Fruit fly (Drosophila melanogaster): ENCODE data around the gene Ge-1.
A peak's percentile ranks its signal among the peaks of the same experiment; 100 is the strongest.

The Ge-1 gene

dm6 chr2L:11085129-11085528 lies 15.6 kb downstream of the Ge-1 start, which contains the start of gene AstCC:
Gene AstCC, minus strand, starts transcription at chr2L:11085229.
- TF ChIP-seq Hr38 (GFP tag; optimal IDR thresholded peaks at IDR 0.05): no peak
- TF ChIP-seq dac (GFP tag; optimal IDR thresholded peaks at IDR 0.05): no peak
- TF ChIP-seq topi (GFP tag; optimal IDR thresholded peaks at IDR 0.05): no peak
- no peak for TF ChIP-seq CG15336 (GFP tag; IDR thresholded peaks at IDR 0.05)
- no peak for TF ChIP-seq fkh (GFP tag; optimal IDR thresholded peaks at IDR 0.05)
- no peak for TF ChIP-seq acj6 (GFP tag; optimal IDR thresholded peaks at IDR 0.05)
- TF ChIP-seq Hr4 (GFP tag; optimal IDR thresholded peaks at IDR 0.05): no peak
- no peak for TF ChIP-seq net (GFP tag; optimal IDR thresholded peaks at IDR 0.05)
- no peak for TF ChIP-seq Eip78C (GFP tag)

dm6 chr2L:11082025-11082424 lies 18.7 kb downstream of the Ge-1 start:
- no peak for TF ChIP-seq CG10631 (GFP tag; optimal IDR thresholded peaks at IDR 0.05)
- TF ChIP-seq CG8632 (GFP tag; optimal IDR thresholded peaks at IDR 0.05): no peak
- TF ChIP-seq acj6 (GFP tag; optimal IDR thresholded peaks at IDR 0.05): no peak
- TF ChIP-seq Eip93F (GFP tag; optimal IDR thresholded peaks at IDR 0.05): no peak
- TF ChIP-seq Hr38 (GFP tag; optimal IDR thresholded peaks at IDR 0.05): no peak

dm6 chr2L:11081337-11081736 lies 19.4 kb downstream of the Ge-1 start, which contains the start of gene AstC:
Gene AstC, minus strand, starts transcription at chr2L:11081399.
- no peak for TF ChIP-seq CG4318 (GFP tag; optimal IDR thresholded peaks at IDR 0.05)
- no peak for TF ChIP-seq CG11294 (GFP tag; IDR thresholded peaks at IDR 0.05)
- TF ChIP-seq CG6808 (GFP tag; optimal IDR thresholded peaks at IDR 0.05): no peak
- no peak for TF ChIP-seq CG11762 (GFP tag; optimal IDR thresholded peaks at IDR 0.05; ENCODE audit: insufficient read depth)
- TF ChIP-seq CG34406 (GFP tag; optimal IDR thresholded peaks at IDR 0.05): no peak
- no peak for TF ChIP-seq Eip78C (GFP tag)
- TF ChIP-seq Hr4 (GFP tag; optimal IDR thresholded peaks at IDR 0.05): no peak
- TF ChIP-seq Eip75B (GFP tag; optimal IDR thresholded peaks at IDR 0.05): no peak
- TF ChIP-seq ss (GFP tag; optimal IDR thresholded peaks at IDR 0.05): no peak
- TF ChIP-seq Hr39 (GFP tag; optimal IDR thresholded peaks at IDR 0.05): no peak
- TF ChIP-seq CG8119 (GFP tag; IDR thresholded peaks at IDR 0.05): no peak
- no peak for TF ChIP-seq OdsH (GFP tag; optimal IDR thresholded peaks at IDR 0.05)
- TF ChIP-seq Smox (GFP tag; optimal IDR thresholded peaks at IDR 0.05): no peak
- no peak for TF ChIP-seq dac (GFP tag; optimal IDR thresholded peaks at IDR 0.05)
- TF ChIP-seq CG15336 (GFP tag; IDR thresholded peaks at IDR 0.05): no peak
- TF ChIP-seq vri (GFP tag; optimal IDR thresholded peaks at IDR 0.05): no peak
- TF ChIP-seq Ets21C (GFP tag; optimal IDR thresholded peaks at IDR 0.05): no peak
- TF ChIP-seq CG31627 (GFP tag; optimal IDR thresholded peaks at IDR 0.05): no peak
- TF ChIP-seq CG16779 (tag; optimal IDR thresholded peaks at IDR 0.05): no peak

dm6 chr2L:11075114-11075513 lies 25.6 kb downstream of the Ge-1 start, which contains the start of gene CG43725:
Gene CG43725, plus strand, starts transcription at chr2L:11075513.
- no peak for TF ChIP-seq CG10669 (GFP tag; optimal IDR thresholded peaks at IDR 0.05)
- no peak for TF ChIP-seq Sox14 (GFP tag; optimal IDR thresholded peaks at IDR 0.05)
- TF ChIP-seq dac (GFP tag; optimal IDR thresholded peaks at IDR 0.05): no peak
- no peak for TF ChIP-seq CG3919 (GFP tag; optimal IDR thresholded peaks at IDR 0.05)
- no peak for TF ChIP-seq CG8319 (GFP tag; optimal IDR thresholded peaks at IDR 0.05)
- no peak for TF ChIP-seq CG34406 (GFP tag; optimal IDR thresholded peaks at IDR 0.05)
- TF ChIP-seq dsx (GFP tag; optimal IDR thresholded peaks at IDR 0.05; ENCODE audit: poor library complexity, severe bottlenecking): no peak
- no peak for TF ChIP-seq ss (GFP tag; optimal IDR thresholded peaks at IDR 0.05)
- no peak for TF ChIP-seq CG6808 (GFP tag; optimal IDR thresholded peaks at IDR 0.05)
- no peak for TF ChIP-seq CG6163 (GFP tag; IDR thresholded peaks at IDR 0.05)
- no peak for TF ChIP-seq pdm3 (GFP tag; optimal IDR thresholded peaks at IDR 0.05)
- TF ChIP-seq fd59A (GFP tag; optimal IDR thresholded peaks at IDR 0.05): no peak

dm6 chr2L:11073947-11074346 lies 26.7 kb downstream of the Ge-1 start:
- TF ChIP-seq CG11902 (GFP tag; optimal IDR thresholded peaks at IDR 0.05) (no peak), CG10631 (GFP tag; optimal IDR thresholded peaks at IDR 0.05) (peak; percentile 65), Sox14 (GFP tag; optimal IDR thresholded peaks at IDR 0.05) (peak; percentile 43), salr (GFP tag; optimal IDR thresholded peaks at IDR 0.05) (peak in 1 of 2 experiments; percentile 56), Eip93F (GFP tag; optimal IDR thresholded peaks at IDR 0.05) (no peak), CG8119 (GFP tag; IDR thresholded peaks at IDR 0.05) (peak; percentile 73), CG6808 (GFP tag; optimal IDR thresholded peaks at IDR 0.05) (no peak), CG9139 (GFP tag; optimal IDR thresholded peaks at IDR 0.05) (no peak), Ets96B (tag; optimal IDR thresholded peaks at IDR 0.05) (peak; percentile 48), dsx (GFP tag; optimal IDR thresholded peaks at IDR 0.05; ENCODE audit: poor library complexity, severe bottlenecking) (no peak), CG3032 (tag; optimal IDR thresholded peaks at IDR 0.05) (peak; percentile 22), Hr39 (GFP tag; optimal IDR thresholded peaks at IDR 0.05) (peak; percentile 2), svp (GFP tag) (peak; percentile 36), CG10669 (GFP tag; optimal IDR thresholded peaks at IDR 0.05) (peak; percentile 5), OdsH (GFP tag; optimal IDR thresholded peaks at IDR 0.05) (peak; percentile 42), Blimp-1 (GFP tag; optimal IDR thresholded peaks at IDR 0.05) (no peak), CG6276 (GFP tag; optimal IDR thresholded peaks at IDR 0.05) (peak; percentile 29), CG15336 (GFP tag; IDR thresholded peaks at IDR 0.05) (peak; percentile 73), Ets21C (GFP tag; optimal IDR thresholded peaks at IDR 0.05) (no peak)

Data from whole organism, prepupa.